Fruit fly (Drosophila melanogaster) whole organism, embryonic: ENCODE results near the gene roq.

ENCODE experiments used
- Abd-B ChIP-seq: fragments of 200-800 bp; sonication (Bioruptor generic); optimal IDR thresholded peaks from 2 replicates; lab custom pipeline; 2018; ENCODE audit warnings: missing biosample characterization, mild to moderate bottlenecking, missing genetic modification characterization, moderate library complexity
- CG10979 ChIP-seq: fragments of 200-800 bp; sonication (Bioruptor generic); optimal IDR thresholded peaks from 2 replicates; lab custom pipeline; 2018; ENCODE audit warnings: missing biosample characterization, mild to moderate bottlenecking, missing genetic modification characterization, moderate library complexity
- CG11085 ChIP-seq: fragments of 200-800 bp; sonication (Bioruptor generic); IDR thresholded peaks from 2 replicates; pipeline ENCODE4 v1.3.6; 2022; ENCODE audit warnings: missing biosample characterization, missing genetic modification characterization
- CG12391 ChIP-seq: fragments of 200-800 bp; sonication (Bioruptor generic); optimal IDR thresholded peaks from 3 replicates; lab custom pipeline; 2018; ENCODE audit warnings: missing biosample characterization, mild to moderate bottlenecking, missing genetic modification characterization, moderate library complexity
- CG15696 ChIP-seq: fragments of 200-800 bp; sonication (Bioruptor generic); optimal IDR thresholded peaks from 2 replicates; lab custom pipeline; 2019; ENCODE audit warnings: missing biosample characterization, mild to moderate bottlenecking, missing genetic modification characterization, moderate library complexity
- CG1603 ChIP-seq: fragments of 200-800 bp; sonication (Bioruptor generic); optimal IDR thresholded peaks from 2 replicates; lab custom pipeline; 2019; ENCODE audit warnings: missing biosample characterization, mild to moderate bottlenecking, missing genetic modification characterization, moderate library complexity
- CG1647 ChIP-seq: fragments of 200-800 bp; sonication (Bioruptor generic); optimal IDR thresholded peaks from 3 replicates; lab custom pipeline; 2016; ENCODE audit warnings: missing biosample characterization, missing genetic modification characterization
- CG17612 ChIP-seq: fragments of 200-800 bp; sonication (Bioruptor generic); IDR thresholded peaks from 2 replicates; pipeline ENCODE4 v1.3.6; 2022; ENCODE audit warnings: missing biosample characterization, missing genetic modification characterization
- CG3281 ChIP-seq: fragments of 200-800 bp; sonication (Bioruptor generic); optimal IDR thresholded peaks from 3 replicates; lab custom pipeline; 2017; ENCODE audit warnings: missing biosample characterization, mild to moderate bottlenecking, missing genetic modification characterization
- CG4820 ChIP-seq: fragments of 200-800 bp; sonication (Bioruptor generic); optimal IDR thresholded peaks from 3 replicates; lab custom pipeline; 2016; ENCODE audit warnings: missing biosample characterization, missing genetic modification characterization
- CG5245 ChIP-seq: fragments of 200-800 bp; sonication (Bioruptor generic); optimal IDR thresholded peaks from 3 replicates; lab custom pipeline; 2016; ENCODE audit warnings: missing biosample characterization, missing genetic modification characterization
- CG7357 ChIP-seq: fragments of 200-800 bp; sonication (Bioruptor generic); IDR thresholded peaks from 3 replicates; pipeline ENCODE4 v1.3.6; 2022; ENCODE audit warnings: missing biosample characterization, missing genetic modification characterization
- CG7786 ChIP-seq: fragments of 200-800 bp; sonication (Bioruptor generic); optimal IDR thresholded peaks from 2 replicates; lab custom pipeline; 2016; ENCODE audit warnings: missing biosample characterization, missing genetic modification characterization
- CG8281 ChIP-seq: fragments of 200-800 bp; sonication (Bioruptor generic); optimal IDR thresholded peaks from 2 replicates; lab custom pipeline; 2018; ENCODE audit warnings: missing biosample characterization, mild to moderate bottlenecking, missing genetic modification characterization, moderate library complexity
- CG8290 ChIP-seq, 3 experiments: fragments of 200-800 bp; sonication (Bioruptor generic); optimal IDR thresholded peaks; 2 replicates each; lab custom pipeline; 2016 to 2019; ENCODE audit warnings: missing biosample characterization in 3 of 3, missing genetic modification characterization in 3 of 3, mild to moderate bottlenecking in 2 of 3, moderate library complexity in 1 of 3
- CG8944 ChIP-seq: fragments of 200-800 bp; sonication (Bioruptor generic); optimal IDR thresholded peaks from 3 replicates; lab custom pipeline; 2016; ENCODE audit warnings: missing biosample characterization, missing genetic modification characterization
- CTCF ChIP-seq: fragments of 200-800 bp; sonication (Bioruptor generic); optimal IDR thresholded peaks from 2 replicates; lab custom pipeline; 2017; ENCODE audit warnings: missing biosample characterization, mild to moderate bottlenecking, missing genetic modification characterization, moderate library complexity
- CrebB ChIP-seq: fragments of 200-800 bp; sonication (Bioruptor generic); optimal IDR thresholded peaks from 3 replicates; lab custom pipeline; 2018; ENCODE audit warnings: missing biosample characterization, mild to moderate bottlenecking, missing genetic modification characterization
- Dref ChIP-seq: fragments of 200-800 bp; sonication (Bioruptor generic); IDR thresholded peaks from 2 replicates; pipeline ENCODE4 v1.3.6; 2022; ENCODE audit warnings: missing biosample characterization, missing genetic modification characterization
- H2.0 ChIP-seq: fragments of 200-800 bp; sonication (Bioruptor generic); IDR thresholded peaks from 2 replicates; pipeline ENCODE4 v1.3.6; 2022; ENCODE audit warnings: missing biosample characterization, missing genetic modification characterization
- HLH4C ChIP-seq: fragments of 200-800 bp; sonication (Bioruptor generic); IDR thresholded peaks from 3 replicates; pipeline ENCODE4 v1.3.6; 2022; ENCODE audit warnings: missing biosample characterization, missing genetic modification characterization; ENCODE audit not compliant: partially characterized antibody
- MESR4 ChIP-seq: fragments of 200-800 bp; sonication (Bioruptor generic); optimal IDR thresholded peaks from 2 replicates; lab custom pipeline; 2018; ENCODE audit warnings: missing biosample characterization, mild to moderate bottlenecking, missing genetic modification characterization, moderate library complexity
- NC2α ChIP-seq: fragments of 200-800 bp; sonication (Bioruptor generic); optimal IDR thresholded peaks from 2 replicates; lab custom pipeline; 2016; ENCODE audit warnings: missing biosample characterization, missing genetic modification characterization
- Optix ChIP-seq: fragments of 200-800 bp; sonication (Bioruptor generic); IDR thresholded peaks from 3 replicates; pipeline ENCODE4 v1.3.6; 2022; ENCODE audit warnings: missing biosample characterization, missing genetic modification characterization
- Spps ChIP-seq: fragments of 200-800 bp; sonication (Bioruptor generic); optimal IDR thresholded peaks from 2 replicates; lab custom pipeline; 2018; ENCODE audit warnings: missing biosample characterization, mild to moderate bottlenecking, missing genetic modification characterization
- Stat92E ChIP-seq, 3 experiments: fragments of >200 bp in 2 of 3; fragments of 200-800 bp in 1 of 3; sonication (Bioruptor generic) in 1 of 3; optimal IDR thresholded peaks; 2 replicates each; lab custom pipeline; 2017 to 2019; ENCODE audit warnings: missing biosample characterization in 3 of 3, missing genetic modification characterization in 3 of 3, mild to moderate bottlenecking in 1 of 3, moderate library complexity in 1 of 3
- Tbp ChIP-seq: fragments of >200 bp; optimal IDR thresholded peaks from 2 replicates; lab custom pipeline; 2018; ENCODE audit warnings: missing biosample characterization, missing genetic modification characterization
- Vsx1 ChIP-seq: fragments of 200-800 bp; sonication (Bioruptor generic); optimal IDR thresholded peaks from 2 replicates; lab custom pipeline; 2017; ENCODE audit warnings: missing biosample characterization, mild to moderate bottlenecking, missing genetic modification characterization, missing genetic modification reagents
- YL-1 ChIP-seq: fragments of 200-800 bp; sonication (Bioruptor generic); optimal IDR thresholded peaks from 3 replicates; lab custom pipeline; 2017; ENCODE audit warnings: missing biosample characterization, mild to moderate bottlenecking, missing genetic modification characterization
- abd-A ChIP-seq: fragments of 200-800 bp; sonication (Bioruptor generic); optimal IDR thresholded peaks from 3 replicates; lab custom pipeline; 2019; ENCODE audit warnings: missing biosample characterization, mild to moderate bottlenecking, missing genetic modification characterization, moderate library complexity
- ac ChIP-seq: fragments of 200-800 bp; sonication (Bioruptor generic); optimal IDR thresholded peaks from 3 replicates; lab custom pipeline; 2017; ENCODE audit warnings: missing biosample characterization, mild to moderate bottlenecking, missing genetic modification characterization
- chm ChIP-seq: fragments of 200-800 bp; sonication (Bioruptor generic); IDR thresholded peaks from 2 replicates; pipeline ENCODE4 v1.3.6; 2022; ENCODE audit warnings: missing biosample characterization, missing genetic modification characterization
- crol ChIP-seq: fragments of 200-800 bp; sonication (Bioruptor generic); IDR thresholded peaks from 2 replicates; pipeline ENCODE4 v1.3.6; 2022; ENCODE audit warnings: missing biosample characterization, missing genetic modification characterization
- dysf ChIP-seq: fragments of 200-800 bp; sonication (Bioruptor generic); IDR thresholded peaks from 3 replicates; pipeline ENCODE4 v1.3.6; 2022; ENCODE audit warnings: missing biosample characterization, missing genetic modification characterization
- fu2 ChIP-seq: fragments of 200-800 bp; sonication (Bioruptor generic); optimal IDR thresholded peaks from 2 replicates; lab custom pipeline; 2016; ENCODE audit warnings: missing biosample characterization, missing genetic modification characterization
- gsb-n ChIP-seq: fragments of 200-800 bp; sonication (Bioruptor generic); optimal IDR thresholded peaks from 3 replicates; lab custom pipeline; 2018; ENCODE audit warnings: missing biosample characterization, mild to moderate bottlenecking, missing genetic modification characterization
- hbn ChIP-seq: fragments of 200-800 bp; sonication (Bioruptor generic); IDR thresholded peaks from 2 replicates; pipeline ENCODE4 v1.3.6; 2022; ENCODE audit warnings: missing biosample characterization, missing genetic modification characterization; ENCODE audit not compliant: partially characterized antibody
- insv ChIP-seq, 2 experiments: fragments of 200-800 bp; sonication (Bioruptor generic); optimal IDR thresholded peaks; 3 replicates each; lab custom pipeline; 2016 to 2018; ENCODE audit warnings: missing biosample characterization in 2 of 2, missing genetic modification characterization in 2 of 2
- nerfin-1 ChIP-seq: fragments of 200-800 bp; sonication (Bioruptor generic); optimal IDR thresholded peaks from 3 replicates; lab custom pipeline; 2019; ENCODE audit warnings: missing biosample characterization, mild to moderate bottlenecking, missing genetic modification characterization, moderate library complexity
- pb ChIP-seq: fragments of 200-800 bp; sonication (Bioruptor generic); optimal IDR thresholded peaks from 3 replicates; lab custom pipeline; 2016; ENCODE audit warnings: missing biosample characterization, missing genetic modification characterization
- phol ChIP-seq: fragments of 200-800 bp; sonication (Bioruptor generic); optimal IDR thresholded peaks from 3 replicates; lab custom pipeline; 2018; ENCODE audit warnings: missing biosample characterization, mild to moderate bottlenecking, missing genetic modification characterization, moderate library complexity
- pros ChIP-seq: fragments of 200-800 bp; sonication (Bioruptor generic); optimal IDR thresholded peaks from 3 replicates; lab custom pipeline; 2019; ENCODE audit warnings: missing biosample characterization, mild to moderate bottlenecking, missing genetic modification characterization, moderate library complexity
- pum ChIP-seq: fragments of 200-800 bp; sonication (Bioruptor generic); optimal IDR thresholded peaks from 2 replicates; lab custom pipeline; 2016; ENCODE audit warnings: missing biosample characterization, missing genetic modification characterization
- rib ChIP-seq: fragments of 200-800 bp; sonication (Bioruptor generic); IDR thresholded peaks from 2 replicates; pipeline ENCODE4 v1.3.6; 2022; ENCODE audit warnings: missing biosample characterization, missing genetic modification characterization
- sd ChIP-seq: fragments of 200-800 bp; sonication (Bioruptor generic); optimal IDR thresholded peaks from 3 replicates; lab custom pipeline; 2018; ENCODE audit warnings: missing biosample characterization, mild to moderate bottlenecking, missing genetic modification characterization, moderate library complexity
- ttk ChIP-seq: fragments of 200-800 bp; sonication (Bioruptor generic); IDR thresholded peaks from 2 replicates; pipeline ENCODE4 v2.1.2; 2022; ENCODE audit warnings: missing biosample characterization, missing genetic modification characterization
- vfl ChIP-seq: fragments of 200-800 bp; sonication (Bioruptor generic); optimal IDR thresholded peaks from 2 replicates; lab custom pipeline; 2016; ENCODE audit warnings: missing biosample characterization, missing genetic modification characterization
- wor ChIP-seq: fragments of 200-800 bp; sonication (Bioruptor generic); IDR thresholded peaks from 2 replicates; pipeline ENCODE4 v1.3.6; 2022; ENCODE audit warnings: missing biosample characterization, missing genetic modification characterization
- yki ChIP-seq: fragments of >200 bp; optimal IDR thresholded peaks from 3 replicates; lab custom pipeline; 2018
- zen2 ChIP-seq: fragments of 200-800 bp; sonication (Bioruptor generic); IDR thresholded peaks from 3 replicates; pipeline ENCODE4 v1.3.6; 2022; ENCODE audit warnings: missing biosample characterization, missing genetic modification characterization; ENCODE audit not compliant: partially characterized antibody

roq gene

dm6 chr3L:16407815-16408608 is 29.6 kb upstream of the roq start (continued):
- TF ChIP-seq Optix (GFP tag; lab: Robert Waterston, UW) (no peak), CG10979 (tag; lab: Kevin White, UChicago) (peak; percentile 49), MESR4 (GFP tag; lab: Kevin White, UChicago) (no peak), chm (GFP tag; lab: Robert Waterston, UW) (peak; percentile 42; the same call in 1 of the 2 replicates), Dref (GFP tag; lab: Robert Waterston, UW) (no peak), CG1603 (tag; lab: Kevin White, UChicago) (no peak), CG4820 (GFP tag; lab: Kevin White, UChicago) (no peak), abd-A (tag; lab: Kevin White, UChicago) (peak; percentile 74), HLH4C (GFP tag; lab: Robert Waterston, UW) (no peak), CG3281 (GFP tag; lab: Kevin White, UChicago) (no peak), zen2 (0 out of 3 replicates have a peak, but pooled peaks have one; percentile 33), wor (GFP tag; lab: Robert Waterston, UW) (no peak), CG8281 (tag; lab: Kevin White, UChicago) (no peak), CG8290 (GFP tag; optimal IDR thresholded peaks at IDR 0.05; lab: Kevin White, UChicago) (peak; percentile 76), CG8290 (tag; optimal IDR thresholded peaks at IDR 0.05; lab: Kevin White, UChicago) (peak in 1 of 2 experiments; percentile 18), rib (GFP tag; lab: Robert Waterston, UW) (peak; percentile 51; the same call in 1 of the 2 replicates), fu2 (GFP tag; lab: Kevin White, UChicago) (no peak), pros (peak; percentile 64), dysf (GFP tag; lab: Robert Waterston, UW) (no peak), Tbp (GFP tag; lab: Kevin White, UChicago) (no peak), Abd-B (GFP tag; lab: Kevin White, UChicago) (no peak), CrebB (tag; lab: Kevin White, UChicago) (no peak), gsb-n (tag; lab: Kevin White, UChicago) (peak; percentile 68), YL-1 (GFP tag; lab: Kevin White, UChicago) (peak; percentile 31), CG7786 (no peak), CG15696 (tag; lab: Kevin White, UChicago) (no peak), CTCF (GFP tag; lab: Kevin White, UChicago) (peak; percentile 91), ac (GFP tag; lab: Kevin White, UChicago) (no peak), CG7357 (GFP tag; lab: Robert Waterston, UW) (no peak), Vsx1 (GFP tag; lab: Kevin White, UChicago) (no peak), pb (GFP tag; lab: Kevin White, UChicago) (no peak), crol (GFP tag; lab: Robert Waterston, UW) (peak; percentile 25; the same call in 1 of the 2 replicates), CG12391 (no peak), yki (peak; percentile 60), vfl (GFP tag; lab: Kevin White, UChicago) (no peak), NC2α (no peak), phol (tag; lab: Kevin White, UChicago) (peak; percentile 3), CG8944 (GFP tag; lab: Kevin White, UChicago) (no peak), CG5245 (no peak), hbn (no peak), insv (GFP tag; optimal IDR thresholded peaks at IDR 0.05; lab: Kevin White, UChicago) (peak in 1 of 2 experiments; percentile 94), pum (GFP tag; lab: Kevin White, UChicago) (no peak), CG17612 (GFP tag; lab: Robert Waterston, UW) (no peak), ttk (GFP tag; lab: Robert Waterston, UW) (no peak), CG11085 (no peak), nerfin-1 (tag; lab: Kevin White, UChicago) (peak; percentile 44), CG1647 (no peak), Spps (no peak), Stat92E (GFP tag; optimal IDR thresholded peaks at IDR 0.05; lab: Kevin White, UChicago) (no peak), sd (tag; lab: Kevin White, UChicago) (peak; percentile 36), H2.0 (GFP tag; lab: Robert Waterston, UW) (no peak)
